Worm (Caenorhabditis elegans): ENCODE measurements around the gene F57B1.6.

F57B1.6 gene

ce11 chrV:13193488-13194042 lies 15.9 kb upstream of the F57B1.6 start, which contains the start of gene sun-1:
TSS of gene sun-1 (minus strand) at chrV:13193538.
- TF ChIP-seq sem-4 (tag; optimal IDR thresholded peaks at IDR 0.05) (no peak), nhr-23 (tag; optimal IDR thresholded peaks at IDR 0.05) (no peak), nhr-237 (tag; optimal IDR thresholded peaks at IDR 0.05) (no peak), lin-13 (GFP tag; optimal IDR thresholded peaks at IDR 0.05) (no peak), sma-3 (GFP tag; optimal IDR thresholded peaks at IDR 0.05) (no peak), unc-39 (tag; optimal IDR thresholded peaks at IDR 0.05) (no peak), unc-55 (GFP tag; optimal IDR thresholded peaks at IDR 0.05) (no peak), lin-11 (tag; optimal IDR thresholded peaks at IDR 0.05) (no peak), ceh-82 (tag; optimal IDR thresholded peaks at IDR 0.05) (no peak), nhr-10 (tag; optimal IDR thresholded peaks at IDR 0.05) (no peak), mdl-1 (tag; optimal IDR thresholded peaks at IDR 0.05) (no peak), elt-3 (tag; optimal IDR thresholded peaks at IDR 0.05) (no peak), R02D3.7 (tag; optimal IDR thresholded peaks at IDR 0.05) (no peak), nhr-12 (tag; optimal IDR thresholded peaks at IDR 0.05) (no peak), blmp-1 (tag; optimal IDR thresholded peaks at IDR 0.05; ENCODE audit: insufficient read depth) (no peak), nhr-11 (tag; optimal IDR thresholded peaks at IDR 0.05) (no peak), dmd-4 (tag; optimal IDR thresholded peaks at IDR 0.05) (no peak), unc-62 (GFP tag; optimal IDR thresholded peaks at IDR 0.05) (no peak), egl-27 (tag; optimal IDR thresholded peaks at IDR 0.05) (no peak), alr-1 (tag; optimal IDR thresholded peaks at IDR 0.05) (no peak)

ce11 chrV:13195548-13195947 lies 13.9 kb upstream of the F57B1.6 start, which contains the start of gene F57B1.1:
TSS of gene F57B1.1 (minus strand) at chrV:13195648.
- TF ChIP-seq nhr-129 (tag; optimal IDR thresholded peaks at IDR 0.05) (no peak), F13H6.1 (tag; optimal IDR thresholded peaks at IDR 0.05) (no peak), sma-9 (GFP tag; optimal IDR thresholded peaks at IDR 0.05) (no peak), sma-9 (tag; optimal IDR thresholded peaks at IDR 0.05) (no peak), skn-1 (tag; optimal IDR thresholded peaks at IDR 0.05) (no peak), mbf-1 (tag; optimal IDR thresholded peaks at IDR 0.05) (no peak), dmd-4 (tag; optimal IDR thresholded peaks at IDR 0.05) (no peak), ama-1 (optimal IDR thresholded peaks at IDR 0.05) (no peak), nhr-23 (tag; optimal IDR thresholded peaks at IDR 0.05) (no peak), Y55F3AM.14 (GFP tag; optimal IDR thresholded peaks at IDR 0.05) (no peak), mdl-1 (tag; optimal IDR thresholded peaks at IDR 0.05) (no peak)

ce11 chrV:13197823-13198222 lies 11.6 kb upstream of the F57B1.6 start, which contains the start of gene F57B1.9:
TSS of gene F57B1.9 (minus strand) at chrV:13197923.
- peak; percentile 55 for TF ChIP-seq nhr-25 (tag; optimal IDR thresholded peaks at IDR 0.05)
- TF ChIP-seq blmp-1 (tag; optimal IDR thresholded peaks at IDR 0.05; ENCODE audit: insufficient read depth), result no peak

- TF ChIP-seq nhr-25 (tag; optimal IDR thresholded peaks at IDR 0.05), result peak; percentile 82
- no peak for TF ChIP-seq unc-39 (tag; optimal IDR thresholded peaks at IDR 0.05)
- no peak for TF ChIP-seq dmd-4 (tag; optimal IDR thresholded peaks at IDR 0.05)
- peak; percentile 15 for TF ChIP-seq sma-3 (GFP tag; optimal IDR thresholded peaks at IDR 0.05)
- no peak for TF ChIP-seq elt-3 (tag; optimal IDR thresholded peaks at IDR 0.05)
- TF ChIP-seq lsy-2 (tag; optimal IDR thresholded peaks at IDR 0.05), result peak in 1 of 2 experiments; percentile 6
Observed at ce11 chrV:13200609-13201008, 8.8 kb upstream of the F57B1.6 start.

- no peak for TF ChIP-seq skn-1 (tag; optimal IDR thresholded peaks at IDR 0.05)
- no peak for TF ChIP-seq alr-1 (tag; optimal IDR thresholded peaks at IDR 0.05)
- no peak for TF ChIP-seq lin-39 (tag; optimal IDR thresholded peaks at IDR 0.05)
- TF ChIP-seq ztf-1 (GFP tag; conservative IDR thresholded peaks at IDR 0.05), result no peak
- TF ChIP-seq lin-13 (GFP tag; optimal IDR thresholded peaks at IDR 0.05), result no peak
- no peak for TF ChIP-seq dmd-4 (tag; optimal IDR thresholded peaks at IDR 0.05)
- TF ChIP-seq ztf-11 (tag; optimal IDR thresholded peaks at IDR 0.05), result no peak
- no peak for TF ChIP-seq C34F6.9 (tag; optimal IDR thresholded peaks at IDR 0.05)
- TF ChIP-seq gmeb-1 (tag; optimal IDR thresholded peaks at IDR 0.05), result no peak
- TF ChIP-seq egl-27 (tag; optimal IDR thresholded peaks at IDR 0.05), result peak; percentile 69
- TF ChIP-seq nhr-23 (tag; optimal IDR thresholded peaks at IDR 0.05), result no peak
- TF ChIP-seq nhr-25 (tag; optimal IDR thresholded peaks at IDR 0.05), result peak; percentile 72
- TF ChIP-seq ZK546.5 (tag; optimal IDR thresholded peaks at IDR 0.05), result no peak
- TF ChIP-seq ceh-16 (tag; optimal IDR thresholded peaks at IDR 0.05), result no peak
- peak; percentile 83 for TF ChIP-seq blmp-1 (tag; optimal IDR thresholded peaks at IDR 0.05; ENCODE audit: insufficient read depth)
- peak; percentile 77 for TF ChIP-seq nhr-129 (tag; optimal IDR thresholded peaks at IDR 0.05)
- peak; percentile 74 for TF ChIP-seq sma-3 (GFP tag; optimal IDR thresholded peaks at IDR 0.05)
- TF ChIP-seq crh-2 (tag; optimal IDR thresholded peaks at IDR 0.05), result peak; percentile 36
- TF ChIP-seq R02D3.7 (tag; optimal IDR thresholded peaks at IDR 0.05), result no peak
- no peak for TF ChIP-seq ztf-4 (tag; optimal IDR thresholded peaks at IDR 0.05)
- no peak for TF ChIP-seq peb-1 (tag; optimal IDR thresholded peaks at IDR 0.05)
- no peak for TF ChIP-seq nhr-10 (tag; optimal IDR thresholded peaks at IDR 0.05)
- peak; percentile 26 for TF ChIP-seq sma-9 (GFP tag; optimal IDR thresholded peaks at IDR 0.05)
- no peak for TF ChIP-seq sma-9 (tag; optimal IDR thresholded peaks at IDR 0.05)
- no peak for TF ChIP-seq zag-1 (tag; optimal IDR thresholded peaks at IDR 0.05)
- no peak for TF ChIP-seq mbf-1 (tag; optimal IDR thresholded peaks at IDR 0.05)
- TF ChIP-seq mab-5 (tag; optimal IDR thresholded peaks at IDR 0.05), result no peak
- no peak for TF ChIP-seq ceh-82 (tag; optimal IDR thresholded peaks at IDR 0.05)
- no peak for TF ChIP-seq elt-1 (tag; optimal IDR thresholded peaks at IDR 0.05)
Observed at ce11 chrV:13202127-13202610, 7.3 kb upstream of the F57B1.6 start, which contains the start of the genes col-159 and col-160. TSS of gene col-159 (minus strand) at chrV:13202177. TSS of gene col-160 (minus strand) at chrV:13202189.

Data from whole organism, L2 larva.